Worm (Caenorhabditis elegans) whole organism, L4 larva: ENCODE measurements around the gene fbxa-63.

ENCODE experiments used
- D1046.2 ChIP-seq: fragments of 200-800 bp; sonication (Bioruptor generic); IDR thresholded peaks from 2 replicates; pipeline ENCODE4 v1.3.6; 2022; ENCODE audit warnings: missing genetic modification characterization, missing compliant biosample characterization
- F37D6.2 ChIP-seq: sonication (generic microtip); optimal IDR thresholded peaks from 2 replicates; lab custom pipeline; 2016; ENCODE audit warnings: mild to moderate bottlenecking, missing genetic modification characterization, missing compliant biosample characterization
- Y5F2A.4 ChIP-seq: fragments of 200-800 bp; sonication (Bioruptor generic); optimal IDR thresholded peaks from 2 replicates; lab custom pipeline; 2018; ENCODE audit warnings: mild to moderate bottlenecking, missing genetic modification characterization, missing compliant biosample characterization
- ZK337.2 ChIP-seq: fragments of 200-800 bp; sonication (Bioruptor generic); IDR thresholded peaks from 2 replicates; pipeline ENCODE4 v1.3.6; 2022; ENCODE audit warnings: missing genetic modification reagents, missing genetic modification characterization, missing compliant biosample characterization
- aha-1 ChIP-seq: fragments of 150-350 bp; peaks from one replicate; lab custom pipeline; 2014; ENCODE audit warnings: missing biosample characterization, missing genetic modification characterization
- ceh-62 ChIP-seq: sonication (generic microtip); optimal IDR thresholded peaks from 2 replicates; lab custom pipeline; 2017; ENCODE audit warnings: missing biosample characterization, missing genetic modification characterization
- daf-16 ChIP-seq, 3 experiments: sonication (generic microtip); optimal IDR thresholded peaks; 2 replicates each; lab custom pipeline; 2016 to 2017; ENCODE audit warnings: missing genetic modification characterization in 3 of 3, missing genetic modification reagents in 3 of 3, mild to moderate bottlenecking in 2 of 3, missing compliant biosample characterization in 2 of 3, missing biosample characterization in 1 of 3, moderate library complexity in 1 of 3
- dmd-9 ChIP-seq: fragments of 200-800 bp; sonication (Bioruptor generic); IDR thresholded peaks from 2 replicates; pipeline ENCODE4 v1.3.6; 2022; ENCODE audit warnings: missing genetic modification reagents, missing genetic modification characterization, missing compliant biosample characterization
- duxl-1 ChIP-seq: sonication (generic microtip); optimal IDR thresholded peaks from 2 replicates; lab custom pipeline; 2016; ENCODE audit warnings: mild to moderate bottlenecking, missing genetic modification characterization, moderate library complexity, missing compliant biosample characterization; ENCODE audit not compliant: poor library complexity
- dve-1 ChIP-seq: sonication (generic microtip); optimal IDR thresholded peaks from 2 replicates; lab custom pipeline; 2017; ENCODE audit warnings: antibody characterized with exemption, mild to moderate bottlenecking, missing genetic modification characterization, missing compliant biosample characterization; ENCODE audit not compliant: insufficient read depth
- fkh-10 ChIP-seq: fragments of 150-350 bp; optimal IDR thresholded peaks from 2 replicates; lab custom pipeline; 2014; ENCODE audit warnings: missing biosample characterization, missing genetic modification reagents, missing genetic modification characterization
- fos-1 ChIP-seq: fragments of 150-350 bp; optimal IDR thresholded peaks from 2 replicates; lab custom pipeline; 2014; ENCODE audit warnings: missing biosample characterization, missing genetic modification characterization
- hif-1 ChIP-seq, 2 experiments: sonication (generic microtip); optimal IDR thresholded peaks; 2 replicates each; lab custom pipeline; 2016 to 2017; ENCODE audit warnings: missing compliant biosample characterization in 2 of 2, missing genetic modification characterization in 2 of 2, missing genetic modification reagents in 2 of 2, missing genotype in 2 of 2, mild to moderate bottlenecking in 1 of 2
- hlh-11 ChIP-seq: fragments of 200-800 bp; sonication (Bioruptor generic); optimal IDR thresholded peaks from 2 replicates; lab custom pipeline; 2018; ENCODE audit warnings: mild to moderate bottlenecking, missing genetic modification characterization, missing compliant biosample characterization
- lim-7 ChIP-seq: fragments of 200-800 bp; sonication (Bioruptor generic); IDR thresholded peaks from 2 replicates; pipeline ENCODE4 v1.3.6; 2022; ENCODE audit warnings: missing genetic modification characterization, missing compliant biosample characterization
- lin-38 ChIP-seq: fragments of 200-800 bp; sonication (Bioruptor generic); IDR thresholded peaks from 2 replicates; pipeline ENCODE4 v1.3.6; 2022; ENCODE audit warnings: missing genetic modification reagents, missing genetic modification characterization, missing compliant biosample characterization
- lin-39 ChIP-seq: fragments of 150-350 bp; optimal IDR thresholded peaks from 2 replicates; lab custom pipeline; 2014; ENCODE audit warnings: missing biosample characterization, missing genetic modification reagents, missing genetic modification characterization
- madf-5 ChIP-seq, 2 experiments: fragments of 200-800 bp; sonication (Bioruptor generic); IDR thresholded peaks; 2 replicates each; pipeline ENCODE4 v1.3.6; 2022; ENCODE audit warnings: missing compliant biosample characterization in 2 of 2, missing genetic modification characterization in 2 of 2
- mdl-1 ChIP-seq, 2 experiments: fragments of 150-350 bp in 1 of 2; sonication (generic microtip) in 1 of 2; optimal IDR thresholded peaks; 2 replicates each; lab custom pipeline; 2014 to 2017; ENCODE audit warnings: missing biosample characterization in 2 of 2, missing genetic modification characterization in 2 of 2
- mes-2 ChIP-seq: sonication (generic microtip); optimal IDR thresholded peaks from 2 replicates; lab custom pipeline; 2016; ENCODE audit warnings: missing genotype, mild to moderate bottlenecking, missing genetic modification characterization, missing compliant biosample characterization; ENCODE audit not compliant: poor library complexity, severe bottlenecking
- mxl-3 ChIP-seq: fragments of 200-800 bp; sonication (Bioruptor generic); optimal IDR thresholded peaks from 2 replicates; lab custom pipeline; 2018; ENCODE audit warnings: mild to moderate bottlenecking, missing genetic modification characterization, missing compliant biosample characterization
- nhr-10 ChIP-seq: fragments of 150-350 bp; optimal IDR thresholded peaks from 2 replicates; lab custom pipeline; 2014; ENCODE audit warnings: missing biosample characterization, missing genetic modification characterization
- nhr-11 ChIP-seq: fragments of 150-350 bp; optimal IDR thresholded peaks from 2 replicates; lab custom pipeline; 2014; ENCODE audit warnings: missing biosample characterization, missing genetic modification characterization
- nhr-28 ChIP-seq: fragments of 150-350 bp; optimal IDR thresholded peaks from 2 replicates; lab custom pipeline; 2014; ENCODE audit warnings: missing biosample characterization, missing genetic modification characterization
- nhr-42 ChIP-seq: fragments of 200-800 bp; sonication (Bioruptor generic); IDR thresholded peaks from 2 replicates; pipeline ENCODE4 v1.3.6; 2022; ENCODE audit warnings: missing genetic modification characterization, missing compliant biosample characterization
- nhr-48 ChIP-seq: sonication (generic microtip); optimal IDR thresholded peaks from 2 replicates; lab custom pipeline; 2016; ENCODE audit warnings: mild to moderate bottlenecking, missing genetic modification characterization, missing compliant biosample characterization
- nhr-6 ChIP-seq: fragments of 150-350 bp; optimal IDR thresholded peaks from 2 replicates; lab custom pipeline; 2014; ENCODE audit warnings: missing biosample characterization, missing genetic modification characterization
- nhr-76 ChIP-seq: fragments of 150-350 bp; optimal IDR thresholded peaks from 2 replicates; lab custom pipeline; 2014; ENCODE audit warnings: missing biosample characterization, missing genetic modification characterization
- pha-4 ChIP-seq, 2 experiments: fragments of 150-350 bp in 1 of 2; fragments of 200-800 bp in 1 of 2; sonication (Bioruptor generic) in 1 of 2; IDR thresholded peaks in 1 of 2; optimal IDR thresholded peaks in 1 of 2; 2 replicates each; pipeline versions ENCODE4 v1.3.6 to Lab custom; 2014 to 2022; ENCODE audit warnings: missing genetic modification characterization in 2 of 2, missing genetic modification reagents in 2 of 2, missing biosample characterization in 1 of 2, missing compliant biosample characterization in 1 of 2
- php-3 ChIP-seq: fragments of 200-800 bp; sonication (Bioruptor generic); IDR thresholded peaks from 2 replicates; pipeline ENCODE4 v1.3.6; 2022; ENCODE audit warnings: missing genetic modification reagents, missing genetic modification characterization, missing compliant biosample characterization
- pqm-1 ChIP-seq: sonication (generic microtip); optimal IDR thresholded peaks from 2 replicates; lab custom pipeline; 2017; ENCODE audit warnings: missing biosample characterization, missing genetic modification characterization
- set-16 ChIP-seq: fragments of 200-800 bp; sonication (Bioruptor generic); IDR thresholded peaks from 2 replicates; pipeline ENCODE4 v1.3.6; 2022; ENCODE audit warnings: missing genetic modification reagents, missing genetic modification characterization, missing compliant biosample characterization
- snpc-1.2 ChIP-seq: fragments of 200-800 bp; sonication (Bioruptor generic); IDR thresholded peaks from 2 replicates; pipeline ENCODE4 v1.3.6; 2022; ENCODE audit warnings: missing genetic modification reagents, missing genetic modification characterization, missing compliant biosample characterization
- snpc-4 ChIP-seq: fragments of 150-350 bp; optimal IDR thresholded peaks from 2 replicates; lab custom pipeline; 2014; ENCODE audit warnings: missing biosample characterization, missing genetic modification characterization
- spr-1 ChIP-seq: sonication (generic microtip); optimal IDR thresholded peaks from 2 replicates; lab custom pipeline; 2016; ENCODE audit warnings: mild to moderate bottlenecking, missing genetic modification characterization, missing compliant biosample characterization
- tag-97 ChIP-seq: fragments of 200-800 bp; sonication (Bioruptor generic); IDR thresholded peaks from 2 replicates; pipeline ENCODE4 v1.3.6; 2022; ENCODE audit warnings: missing genetic modification characterization, missing compliant biosample characterization
- unc-39 ChIP-seq: sonication (generic microtip); optimal IDR thresholded peaks from 2 replicates; lab custom pipeline; 2017; ENCODE audit warnings: missing biosample characterization, missing genetic modification characterization
- unc-62 ChIP-seq, 3 experiments: fragments of 150-350 bp in 1 of 3; sonication (generic microtip); optimal IDR thresholded peaks in 2 of 3; peaks in 1 of 3; 1 replicate in 1 of 3; 2 replicates in 2 of 3; lab custom pipeline; 2014 to 2017; ENCODE audit warnings: missing biosample characterization in 3 of 3, missing genetic modification characterization in 3 of 3, missing genetic modification reagents in 3 of 3, missing genotype in 1 of 3
- zip-11 ChIP-seq: fragments of 200-800 bp; sonication (Bioruptor generic); IDR thresholded peaks from 2 replicates; pipeline ENCODE4 v1.3.6; 2022; ENCODE audit warnings: missing genetic modification characterization, missing compliant biosample characterization

Gene fbxa-63

DNA sequence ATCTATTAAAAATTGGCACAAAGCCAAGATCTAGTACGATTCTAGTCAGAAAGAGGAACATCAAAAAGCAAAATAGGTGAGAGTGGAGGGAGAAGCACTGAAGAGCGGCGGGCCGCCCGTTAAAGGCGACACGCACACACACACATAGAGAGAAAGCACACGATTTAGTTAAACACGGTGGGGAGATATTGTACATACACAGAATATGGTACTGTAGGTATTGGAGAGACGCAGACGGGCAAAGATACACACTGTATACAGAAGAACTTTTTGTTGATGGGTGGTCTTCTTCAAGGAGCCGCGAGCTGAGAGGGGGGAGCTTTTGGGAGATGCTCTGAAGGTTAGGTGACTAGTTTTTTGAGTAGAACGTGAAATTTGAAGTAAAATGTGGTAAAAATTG is 17.1 kb upstream of the fbxa-63 start:
- peak; percentile 41 for TF ChIP-seq nhr-28
- TF ChIP-seq nhr-6 (tag; lab: Kevin White, UChicago) = peak; percentile 61
- TF ChIP-seq D1046.2 (GFP tag; lab: Robert Waterston, UW) = 0 out of 2 replicates have a peak, but pooled peaks have one; percentile 44
- no peak for TF ChIP-seq pha-4 (GFP tag; IDR thresholded peaks at IDR 0.05; lab: Robert Waterston, UW)
- TF ChIP-seq pha-4 (tag; optimal IDR thresholded peaks at IDR 0.05; lab: Kevin White, UChicago) = peak; percentile 84
- peak; percentile 46 for TF ChIP-seq pqm-1
- TF ChIP-seq madf-5 (GFP tag; IDR thresholded peaks at IDR 0.05; lab: Robert Waterston, UW) = no peak
- no peak for TF ChIP-seq nhr-10 (tag; lab: Kevin White, UChicago)
- TF ChIP-seq daf-16 (GFP tag; optimal IDR thresholded peaks at IDR 0.05; lab: Kevin White, UChicago) = no peak
- peak; percentile 44 for TF ChIP-seq daf-16 (tag; optimal IDR thresholded peaks at IDR 0.05; lab: Kevin White, UChicago)
- 0 out of 2 replicates have a peak, but pooled peaks have one; percentile 51 for TF ChIP-seq php-3 (GFP tag; lab: Robert Waterston, UW)
- peak; percentile 21 for TF ChIP-seq hlh-11 (tag; lab: Kevin White, UChicago)
- peak; percentile 9 for TF ChIP-seq dve-1 (tag; lab: Kevin White, UChicago)
- TF ChIP-seq mes-2 (tag; lab: Kevin White, UChicago) = peak; percentile 0
- TF ChIP-seq mdl-1 (tag; optimal IDR thresholded peaks at IDR 0.05; lab: Kevin White, UChicago) = no peak

DNA sequence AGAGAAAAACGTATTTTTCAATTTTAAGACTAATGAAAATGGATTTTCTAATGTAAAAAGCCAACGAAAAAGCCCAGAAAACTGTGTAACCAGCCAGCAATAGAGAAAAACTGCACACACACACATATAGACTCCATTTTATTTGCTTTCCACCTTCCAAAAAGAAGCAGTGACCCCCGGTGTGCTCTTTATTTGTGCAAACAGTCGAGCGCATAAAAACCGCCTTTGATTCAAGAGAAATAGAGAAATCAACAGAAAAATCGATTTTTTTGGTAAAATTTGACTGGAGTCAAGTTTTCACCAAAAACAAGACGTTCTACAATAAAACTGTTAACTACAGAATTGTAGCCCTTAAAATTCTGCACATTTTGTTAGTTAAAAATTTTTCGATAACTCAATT is 14.7 kb upstream of the fbxa-63 start:
- TF ChIP-seq snpc-4 (tag; lab: Kevin White, UChicago) (no peak), nhr-10 (tag; lab: Kevin White, UChicago) (no peak), pha-4 (GFP tag; IDR thresholded peaks at IDR 0.05; lab: Robert Waterston, UW) (no peak), pha-4 (tag; optimal IDR thresholded peaks at IDR 0.05; lab: Kevin White, UChicago) (peak; percentile 72)

DNA sequence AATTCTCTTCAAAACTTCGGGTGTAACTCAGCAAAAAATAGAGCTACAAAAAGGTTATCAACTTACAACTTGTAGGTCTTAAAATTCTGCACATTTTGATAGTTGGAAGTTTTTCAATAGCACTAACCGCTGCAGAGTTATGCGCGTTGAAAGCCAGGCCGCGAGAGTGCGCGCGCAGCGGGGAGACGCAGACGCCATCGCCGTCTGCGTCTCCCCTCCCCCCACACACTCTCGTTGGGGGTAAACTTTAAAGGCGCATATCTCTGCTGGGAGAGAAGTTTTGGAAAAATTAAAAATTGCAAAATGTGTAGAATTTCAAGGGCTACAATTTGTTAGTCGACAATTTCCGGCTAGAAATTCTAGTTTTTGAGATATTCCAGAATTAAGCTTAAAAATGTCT is 13.8 kb upstream of the fbxa-63 start:
- TF ChIP-seq set-16 (GFP tag; lab: Robert Waterston, UW) = peak; percentile 34; the same call in 1 of the 2 replicates
- TF ChIP-seq aha-1 = no peak
- no peak for TF ChIP-seq unc-62 (GFP tag; optimal IDR thresholded peaks at IDR 0.05 in 1 of 2; lab: Kevin White, UChicago)
- no peak for TF ChIP-seq unc-62 (tag; optimal IDR thresholded peaks at IDR 0.05; lab: Kevin White, UChicago)
- TF ChIP-seq zip-11 = no peak
- TF ChIP-seq mxl-3 (GFP tag; lab: Kevin White, UChicago) = no peak
- no peak for TF ChIP-seq hif-1 (tag; optimal IDR thresholded peaks at IDR 0.05; lab: Kevin White, UChicago)
- no peak for TF ChIP-seq lim-7
- TF ChIP-seq madf-5 (GFP tag; IDR thresholded peaks at IDR 0.05; lab: Robert Waterston, UW) = no peak
- no peak for TF ChIP-seq fos-1 (tag; lab: Kevin White, UChicago)
- TF ChIP-seq unc-39 (tag; lab: Kevin White, UChicago) = no peak
- 0 out of 2 replicates have a peak, but pooled peaks have one; percentile 8 for TF ChIP-seq lin-38 (GFP tag; lab: Robert Waterston, UW)
- TF ChIP-seq ceh-62 = no peak
- TF ChIP-seq nhr-28 = no peak
- TF ChIP-seq snpc-1.2 (GFP tag; lab: Robert Waterston, UW) = no peak
- no peak for TF ChIP-seq ZK337.2 (GFP tag; lab: Robert Waterston, UW)
- no peak for TF ChIP-seq nhr-11 (tag; lab: Kevin White, UChicago)

DNA sequence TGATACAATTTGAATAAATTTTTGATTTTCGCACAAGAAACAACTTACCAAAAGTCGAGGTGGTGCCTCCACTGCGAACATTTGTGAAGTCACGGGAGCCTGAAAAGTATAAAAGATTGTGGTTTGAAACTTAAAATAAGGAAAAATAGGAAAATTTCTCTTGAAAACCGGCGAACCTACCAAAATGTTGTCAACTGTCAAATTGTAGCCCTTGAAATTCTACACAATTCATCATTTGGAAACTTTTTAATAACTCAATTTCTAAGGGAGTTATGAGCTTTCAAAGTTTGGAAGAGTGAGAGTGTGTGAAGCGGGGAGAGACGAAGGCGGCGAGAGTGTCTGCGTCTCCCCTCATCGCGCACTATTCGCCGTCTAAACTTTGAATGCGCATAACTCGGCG is 13.1 kb upstream of the fbxa-63 start, which contains the start of gene pes-4:
Gene pes-4, minus strand, starts transcription at position 101 of the 400 bp plus-strand sequence.
- no peak for TF ChIP-seq F37D6.2 (tag; lab: Kevin White, UChicago)
- TF ChIP-seq nhr-76 (tag; lab: Kevin White, UChicago) = no peak
- no peak for TF ChIP-seq Y5F2A.4
- TF ChIP-seq D1046.2 (GFP tag; lab: Robert Waterston, UW) = no peak
- TF ChIP-seq nhr-42 (GFP tag; lab: Robert Waterston, UW) = no peak
- no peak for TF ChIP-seq aha-1
- no peak for TF ChIP-seq fkh-10
- no peak for TF ChIP-seq spr-1 (tag; lab: Kevin White, UChicago)
- no peak for TF ChIP-seq duxl-1 (tag; lab: Kevin White, UChicago)
- TF ChIP-seq set-16 (GFP tag; lab: Robert Waterston, UW) = no peak
- no peak for TF ChIP-seq nhr-48 (tag; lab: Kevin White, UChicago)
- TF ChIP-seq tag-97 (GFP tag; lab: Robert Waterston, UW) = no peak
- TF ChIP-seq nhr-28 = no peak
- TF ChIP-seq lin-39 (tag; lab: Kevin White, UChicago) = no peak
- no peak for TF ChIP-seq dmd-9 (GFP tag; lab: Robert Waterston, UW)
- no peak for TF ChIP-seq snpc-1.2 (GFP tag; lab: Robert Waterston, UW)
